Fruit fly (Drosophila melanogaster): ENCODE data around the gene ouib.

The ouib gene

dm6 chr3R:8711890-8712449 is 13.3 kb upstream of the ouib start (continued):
- TF ChIP-seq pfk (GFP tag; optimal IDR thresholded peaks at IDR 0.05) (no peak), CG13775 (GFP tag; optimal IDR thresholded peaks at IDR 0.05) (no peak), slou (GFP tag; optimal IDR thresholded peaks at IDR 0.05) (no peak), repo (GFP tag; optimal IDR thresholded peaks at IDR 0.05) (no peak), ftz-f1 (GFP tag; optimal IDR thresholded peaks at IDR 0.05) (no peak), CG9876 (GFP tag; optimal IDR thresholded peaks at IDR 0.05) (no peak), GATAe (GFP tag; conservative IDR thresholded peaks at IDR 0.05) (no peak), CG8765 (GFP tag; IDR thresholded peaks at IDR 0.05) (no peak), CG6683 (GFP tag; optimal IDR thresholded peaks at IDR 0.05) (no peak), Nf-YC (tag; optimal IDR thresholded peaks at IDR 0.05) (no peak), Drgx (GFP tag; IDR thresholded peaks at IDR 0.05) (peak; percentile 4; the same call in 1 of the 2 replicates), tin (GFP tag; optimal IDR thresholded peaks at IDR 0.05) (no peak), ind (GFP tag; optimal IDR thresholded peaks at IDR 0.05) (no peak), CG33557 (GFP tag; optimal IDR thresholded peaks at IDR 0.05) (no peak), pnt (GFP tag; optimal IDR thresholded peaks at IDR 0.05) (no peak), lmd (GFP tag; IDR thresholded peaks at IDR 0.05) (no peak), CrebB (tag; optimal IDR thresholded peaks at IDR 0.05) (no peak), C15 (GFP tag; IDR thresholded peaks at IDR 0.05) (no peak), ranshi (GFP tag; IDR thresholded peaks at IDR 0.05) (no peak), CG33213 (GFP tag; optimal IDR thresholded peaks at IDR 0.05) (no peak), CG1603 (tag; optimal IDR thresholded peaks at IDR 0.05) (no peak), CG4820 (GFP tag; optimal IDR thresholded peaks at IDR 0.05) (no peak), pb (GFP tag; optimal IDR thresholded peaks at IDR 0.05) (no peak), Side (GFP tag; optimal IDR thresholded peaks at IDR 0.05) (no peak), h (optimal IDR thresholded peaks at IDR 0.05) (no peak), CG10543 (GFP tag; optimal IDR thresholded peaks at IDR 0.05) (no peak), CG34376 (GFP tag; optimal IDR thresholded peaks at IDR 0.05) (peak; percentile 39), gt (GFP tag; IDR thresholded peaks at IDR 0.05) (no peak), CG1602 (GFP tag; optimal IDR thresholded peaks at IDR 0.05) (no peak), inv (GFP tag; IDR thresholded peaks at IDR 0.05; ENCODE audit: partially characterized antibody) (no peak), BEAF-32 (GFP tag; optimal IDR thresholded peaks at IDR 0.05) (no peak), CG30020 (tag; optimal IDR thresholded peaks at IDR 0.05) (no peak), HLHmδ (GFP tag; optimal IDR thresholded peaks at IDR 0.05) (no peak), toy (GFP tag; IDR thresholded peaks at IDR 0.05) (no peak), CG14710 (tag; optimal IDR thresholded peaks at IDR 0.05) (no peak), CG4360 (GFP tag; IDR thresholded peaks at IDR 0.05) (no peak), CG4424 (GFP tag; optimal IDR thresholded peaks at IDR 0.05) (no peak), luna (GFP tag; optimal IDR thresholded peaks at IDR 0.05) (no peak), CG1832 (GFP tag; optimal IDR thresholded peaks at IDR 0.05) (no peak), aop (GFP tag; IDR thresholded peaks at IDR 0.05) (no peak), corto (GFP tag; optimal IDR thresholded peaks at IDR 0.05) (no peak), Spps (tag; optimal IDR thresholded peaks at IDR 0.05) (no peak), NfI (GFP tag; optimal IDR thresholded peaks at IDR 0.05) (no peak), yki (optimal IDR thresholded peaks at IDR 0.05) (no peak), en (GFP tag; optimal IDR thresholded peaks at IDR 0.05) (no peak), nerfin-2 (GFP tag; IDR thresholded peaks at IDR 0.05; ENCODE audit: partially characterized antibody) (no peak), HmgD (GFP tag; optimal IDR thresholded peaks at IDR 0.05) (no peak), ase (GFP tag; IDR thresholded peaks at IDR 0.05) (no peak), CG18764 (GFP tag; optimal IDR thresholded peaks at IDR 0.05) (no peak), crol (GFP tag; IDR thresholded peaks at IDR 0.05) (no peak), CG43689 (GFP tag; IDR thresholded peaks at IDR 0.05) (no peak), E2f2 (GFP tag; IDR thresholded peaks at IDR 0.05) (no peak), NC2α (GFP tag; optimal IDR thresholded peaks at IDR 0.05) (no peak)
